Worm (Caenorhabditis elegans): ENCODE data around the gene nmy-3.

ce11 chrIV:9319080-9319479 lies 44.8 kb downstream of the nmy-3 start, which contains the start of the genes F49C12.11 and nemt-1:
- TF ChIP-seq lsy-2 (tag; optimal IDR thresholded peaks at IDR 0.05) (no peak), nhr-76 (tag; optimal IDR thresholded peaks at IDR 0.05) (no peak), ztf-11 (tag; optimal IDR thresholded peaks at IDR 0.05) (no peak), lin-35 (GFP tag; optimal IDR thresholded peaks at IDR 0.05) (no peak), nhr-28 (tag; optimal IDR thresholded peaks at IDR 0.05) (no peak), tbx-2 (tag; optimal IDR thresholded peaks at IDR 0.05) (no peak), pqm-1 (tag; optimal IDR thresholded peaks at IDR 0.05) (no peak), lin-15B (tag; optimal IDR thresholded peaks at IDR 0.05) (no peak), lin-13 (GFP tag; optimal IDR thresholded peaks at IDR 0.05) (no peak), fkh-10 (GFP tag; optimal IDR thresholded peaks at IDR 0.05) (no peak), tlp-1 (tag; optimal IDR thresholded peaks at IDR 0.05) (no peak), nhr-237 (tag; optimal IDR thresholded peaks at IDR 0.05) (no peak), ztf-4 (tag; optimal IDR thresholded peaks at IDR 0.05) (no peak), hpl-2 (GFP tag; optimal IDR thresholded peaks at IDR 0.05) (no peak)

Data from whole organism, L1 larva.